Worm (Caenorhabditis elegans): ENCODE measurements around the gene lurp-3.

lurp-3 gene

ce11 chrV:13479766-13480165 lies 24.2 kb downstream of the lurp-3 start, which contains the start of gene T10G3.2:
T10G3.2 (minus strand) TSS chrV:13479866.
- no peak for TF ChIP-seq nhr-237 (tag; optimal IDR thresholded peaks at IDR 0.05)
- TF ChIP-seq pha-4 (tag; optimal IDR thresholded peaks at IDR 0.05) = no peak
- TF ChIP-seq nhr-2 (tag; optimal IDR thresholded peaks at IDR 0.05) = no peak
- TF ChIP-seq ceh-43 (GFP tag; optimal IDR thresholded peaks at IDR 0.05) = no peak
- no peak for TF ChIP-seq cnd-1 (tag; optimal IDR thresholded peaks at IDR 0.05)
- TF ChIP-seq tbx-8 (GFP tag; optimal IDR thresholded peaks at IDR 0.05) = no peak
- no peak for TF ChIP-seq unc-120 (tag; optimal IDR thresholded peaks at IDR 0.05; ENCODE audit: poor library complexity, severe bottlenecking)
- no peak for TF ChIP-seq lin-13 (tag; optimal IDR thresholded peaks at IDR 0.05)
- no peak for TF ChIP-seq ceh-39 (tag; optimal IDR thresholded peaks at IDR 0.05)
- no peak for TF ChIP-seq ces-1 (GFP tag; optimal IDR thresholded peaks at IDR 0.05)
- no peak for TF ChIP-seq mep-1 (tag; optimal IDR thresholded peaks at IDR 0.05)
- no peak for TF ChIP-seq ceh-83 (GFP tag; optimal IDR thresholded peaks at IDR 0.05)
- no peak for TF ChIP-seq elt-3 (tag; optimal IDR thresholded peaks at IDR 0.05)
- no peak for TF ChIP-seq sptf-1 (tag; optimal IDR thresholded peaks at IDR 0.05)
- no peak for TF ChIP-seq M03D4.4 (tag; optimal IDR thresholded peaks at IDR 0.05)

ce11 chrV:13484339-13484738 lies 28.8 kb downstream of the lurp-3 start, which contains the start of gene T10G3.4:
T10G3.4 (minus strand) TSS chrV:13484439.
- TF ChIP-seq mab-5 (tag; optimal IDR thresholded peaks at IDR 0.05) (no peak), drap-1 (GFP tag; optimal IDR thresholded peaks at IDR 0.05) (no peak), elt-3 (tag; optimal IDR thresholded peaks at IDR 0.05) (no peak), pha-4 (tag; optimal IDR thresholded peaks at IDR 0.05) (no peak), nhr-28 (tag; optimal IDR thresholded peaks at IDR 0.05) (no peak), blmp-1 (tag; optimal IDR thresholded peaks at IDR 0.05) (no peak), zip-8 (tag; optimal IDR thresholded peaks at IDR 0.05) (no peak), hlh-1 (tag; optimal IDR thresholded peaks at IDR 0.05) (no peak), tbx-8 (GFP tag; optimal IDR thresholded peaks at IDR 0.05) (no peak)

ce11 chrV:13485732-13486131 lies 30.2 kb downstream of the lurp-3 start:
- no peak for TF ChIP-seq bed-3 (GFP tag; optimal IDR thresholded peaks at IDR 0.05)

ce11 chrV:13488297-13488803 lies 32.8 kb downstream of the lurp-3 start:
- TF ChIP-seq snpc-4 (tag; optimal IDR thresholded peaks at IDR 0.05) = no peak
- TF ChIP-seq mep-1 (tag; optimal IDR thresholded peaks at IDR 0.05) = no peak
- TF ChIP-seq hlh-1 (tag; optimal IDR thresholded peaks at IDR 0.05) = no peak
- TF ChIP-seq mls-2 (tag; optimal IDR thresholded peaks at IDR 0.05) = no peak
- no peak for TF ChIP-seq nhr-28 (tag; optimal IDR thresholded peaks at IDR 0.05)
- TF ChIP-seq cnd-1 (tag; optimal IDR thresholded peaks at IDR 0.05) = no peak
- no peak for TF ChIP-seq elt-1 (tag; optimal IDR thresholded peaks at IDR 0.05; ENCODE audit: borderline replicate concordance, insufficient read depth)
- no peak for TF ChIP-seq ztf-11 (tag; optimal IDR thresholded peaks at IDR 0.05)
- no peak for TF ChIP-seq ceh-83 (GFP tag; optimal IDR thresholded peaks at IDR 0.05)
- TF ChIP-seq M03D4.4 (tag; optimal IDR thresholded peaks at IDR 0.05) = no peak
- TF ChIP-seq tbx-8 (GFP tag; optimal IDR thresholded peaks at IDR 0.05) = no peak
- TF ChIP-seq lin-13 (tag; optimal IDR thresholded peaks at IDR 0.05) = no peak
- no peak for TF ChIP-seq nhr-237 (tag; optimal IDR thresholded peaks at IDR 0.05)
- TF ChIP-seq ceh-39 (tag; optimal IDR thresholded peaks at IDR 0.05) = no peak
- no peak for TF ChIP-seq blmp-1 (tag; optimal IDR thresholded peaks at IDR 0.05)
- TF ChIP-seq unc-39 (tag; optimal IDR thresholded peaks at IDR 0.05) = no peak
- TF ChIP-seq drap-1 (GFP tag; optimal IDR thresholded peaks at IDR 0.05) = no peak
- TF ChIP-seq zip-8 (tag; optimal IDR thresholded peaks at IDR 0.05) = no peak
- no peak for TF ChIP-seq bed-3 (GFP tag; optimal IDR thresholded peaks at IDR 0.05)
- no peak for TF ChIP-seq unc-120 (tag; optimal IDR thresholded peaks at IDR 0.05; ENCODE audit: poor library complexity, severe bottlenecking)

- TF ChIP-seq zip-8 (tag; optimal IDR thresholded peaks at IDR 0.05) = peak; percentile 74
- TF ChIP-seq sptf-1 (tag; optimal IDR thresholded peaks at IDR 0.05) = no peak
- TF ChIP-seq nhr-28 (tag; optimal IDR thresholded peaks at IDR 0.05) = no peak
- no peak for TF ChIP-seq ceh-83 (GFP tag; optimal IDR thresholded peaks at IDR 0.05)
- TF ChIP-seq ceh-39 (tag; optimal IDR thresholded peaks at IDR 0.05) = no peak
- no peak for TF ChIP-seq sem-2 (GFP tag; optimal IDR thresholded peaks at IDR 0.05)
- no peak for TF ChIP-seq nhr-76 (tag; optimal IDR thresholded peaks at IDR 0.05)
- no peak for TF ChIP-seq lin-32 (GFP tag; optimal IDR thresholded peaks at IDR 0.05)
- no peak for TF ChIP-seq snpc-4 (tag; optimal IDR thresholded peaks at IDR 0.05)
- no peak for TF ChIP-seq flh-1 (GFP tag; optimal IDR thresholded peaks at IDR 0.05)
- TF ChIP-seq mab-5 (tag; optimal IDR thresholded peaks at IDR 0.05) = no peak
- TF ChIP-seq unc-120 (tag; optimal IDR thresholded peaks at IDR 0.05; ENCODE audit: poor library complexity, severe bottlenecking) = no peak
- no peak for TF ChIP-seq drap-1 (GFP tag; optimal IDR thresholded peaks at IDR 0.05)
- peak; percentile 85 for TF ChIP-seq elt-1 (tag; optimal IDR thresholded peaks at IDR 0.05; ENCODE audit: borderline replicate concordance, insufficient read depth)
- TF ChIP-seq nhr-2 (tag; optimal IDR thresholded peaks at IDR 0.05) = no peak
- no peak for TF ChIP-seq unc-39 (tag; optimal IDR thresholded peaks at IDR 0.05)
These were observed 34.3 kb downstream of the lurp-3 start, which contains the start of gene T10G3.3 for ce11 chrV:13489830-13490229. T10G3.3 (minus strand) TSS chrV:13490199.
